Worm (Caenorhabditis elegans) whole organism, L1 larva: ENCODE results near the gene trxr-1.

Source experiments
- C04F5.9 ChIP-seq: sonication (generic microtip); optimal IDR thresholded peaks from 2 replicates; lab custom pipeline; 2016; ENCODE audit warnings: missing genetic modification characterization, missing compliant biosample characterization
- Y116A8C.19 ChIP-seq: sonication (generic microtip); optimal IDR thresholded peaks from 2 replicates; lab custom pipeline; 2016; ENCODE audit warnings: missing compliant biosample characterization, missing genetic modification characterization, borderline replicate concordance
- alr-1 ChIP-seq: fragments of 200-800 bp; sonication (Bioruptor generic); optimal IDR thresholded peaks from 2 replicates; lab custom pipeline; 2018; ENCODE audit warnings: borderline replicate concordance, mild to moderate bottlenecking, missing genetic modification characterization, missing compliant biosample characterization
- ceh-8 ChIP-seq: fragments of 200-800 bp; sonication (Bioruptor generic); optimal IDR thresholded peaks from 2 replicates; lab custom pipeline; 2018; ENCODE audit warnings: mild to moderate bottlenecking, missing genetic modification characterization, moderate library complexity, missing compliant biosample characterization
- ceh-82 ChIP-seq, 3 experiments: fragments of 150-350 bp in 1 of 3; sonication (generic microtip) in 2 of 3; optimal IDR thresholded peaks; 2 replicates each; lab custom pipeline; 2014 to 2017; ENCODE audit warnings: missing biosample characterization in 3 of 3, missing genetic modification characterization in 3 of 3
- ces-1 ChIP-seq: fragments of 150-350 bp; optimal IDR thresholded peaks from 2 replicates; lab custom pipeline; 2014; ENCODE audit warnings: missing biosample characterization, missing genetic modification reagents, missing genetic modification characterization
- efl-1 ChIP-seq, 4 experiments: fragments of 150-350 bp; optimal IDR thresholded peaks in 3 of 4; peaks in 1 of 4; 1 replicate in 1 of 4; 2 replicates in 3 of 4; lab custom pipeline; 2014; ENCODE audit warnings: missing biosample characterization in 2 of 4, missing genetic modification characterization in 2 of 4, missing genetic modification reagents in 2 of 4
- egl-27 ChIP-seq, 2 experiments: fragments of 150-350 bp in 1 of 2; sonication (generic microtip); optimal IDR thresholded peaks; 3 replicates each; lab custom pipeline; 2017 to 2018; ENCODE audit warnings: missing biosample characterization in 2 of 2, missing genetic modification characterization in 2 of 2, missing genetic modification reagents in 2 of 2
- elt-3 ChIP-seq, 6 experiments: fragments of 150-350 bp in 1 of 6; sonication (generic microtip); optimal IDR thresholded peaks; 2 replicates each; lab custom pipeline; 2017 to 2018; ENCODE audit warnings: missing biosample characterization in 6 of 6, missing genetic modification characterization in 6 of 6, inconsistent platforms in 1 of 6
- fkh-10 ChIP-seq: sonication (generic microtip); optimal IDR thresholded peaks from 2 replicates; lab custom pipeline; 2017; ENCODE audit warnings: missing biosample characterization, missing genetic modification reagents, missing genetic modification characterization
- fkh-8 ChIP-seq: sonication (generic microtip); optimal IDR thresholded peaks from 2 replicates; lab custom pipeline; 2016; ENCODE audit warnings: mild to moderate bottlenecking, missing genetic modification characterization, missing compliant biosample characterization
- hpl-2 ChIP-seq: fragments of 150-350 bp; optimal IDR thresholded peaks from 2 replicates; lab custom pipeline; 2014; ENCODE audit warnings: missing biosample characterization, missing genetic modification reagents, missing genetic modification characterization
- irx-1 ChIP-seq: sonication (generic microtip); optimal IDR thresholded peaks from 2 replicates; lab custom pipeline; 2016; ENCODE audit warnings: missing genetic modification characterization, missing compliant biosample characterization
- isw-1 ChIP-seq: fragments of 200-800 bp; sonication (Bioruptor generic); IDR thresholded peaks from 2 replicates; pipeline ENCODE4 v1.3.6; 2022; ENCODE audit warnings: missing genetic modification characterization, missing compliant biosample characterization
- lin-13 ChIP-seq: fragments of 150-350 bp; optimal IDR thresholded peaks from 2 replicates; lab custom pipeline; 2014; ENCODE audit warnings: missing biosample characterization, missing genetic modification reagents, missing genetic modification characterization
- lin-35 ChIP-seq, 2 experiments: fragments of 150-350 bp; optimal IDR thresholded peaks; 2 replicates each; lab custom pipeline; 2014; ENCODE audit warnings: missing biosample characterization in 2 of 2, missing genetic modification characterization in 2 of 2, missing genetic modification reagents in 2 of 2
- lin-39 ChIP-seq: fragments of 150-350 bp; optimal IDR thresholded peaks from 2 replicates; lab custom pipeline; 2014; ENCODE audit warnings: missing biosample characterization, missing genetic modification reagents, missing genetic modification characterization
- lsy-2 ChIP-seq, 2 experiments: fragments of 150-350 bp; optimal IDR thresholded peaks; 2 replicates each; lab custom pipeline; 2014; ENCODE audit warnings: missing biosample characterization in 2 of 2, missing genetic modification characterization in 2 of 2
- mdl-1 ChIP-seq, 2 experiments: fragments of 150-350 bp; optimal IDR thresholded peaks; 2 replicates each; lab custom pipeline; 2014 to 2017; ENCODE audit warnings: missing biosample characterization in 2 of 2, missing genetic modification characterization in 2 of 2, inconsistent platforms in 1 of 2
- mef-2 ChIP-seq: fragments of 150-350 bp; optimal IDR thresholded peaks from 2 replicates; lab custom pipeline; 2014; ENCODE audit warnings: missing biosample characterization, missing genetic modification characterization
- mep-1 ChIP-seq: fragments of 150-350 bp; optimal IDR thresholded peaks from 2 replicates; lab custom pipeline; 2014; ENCODE audit warnings: missing biosample characterization, missing genetic modification characterization
- nhr-11 ChIP-seq: fragments of 150-350 bp; optimal IDR thresholded peaks from 2 replicates; lab custom pipeline; 2014; ENCODE audit warnings: missing biosample characterization, missing genetic modification characterization
- nhr-12 ChIP-seq: sonication (generic microtip); optimal IDR thresholded peaks from 2 replicates; lab custom pipeline; 2017; ENCODE audit warnings: missing biosample characterization, missing genetic modification characterization
- nhr-20 ChIP-seq: sonication (generic microtip); optimal IDR thresholded peaks from 2 replicates; lab custom pipeline; 2016; ENCODE audit warnings: mild to moderate bottlenecking, missing genetic modification characterization, missing compliant biosample characterization
- nhr-237 ChIP-seq: fragments of 150-350 bp; optimal IDR thresholded peaks from 2 replicates; lab custom pipeline; 2014; ENCODE audit warnings: missing biosample characterization, missing genetic modification characterization
- nhr-47 ChIP-seq: sonication (generic microtip); optimal IDR thresholded peaks from 2 replicates; lab custom pipeline; 2016; ENCODE audit warnings: mild to moderate bottlenecking, missing genetic modification characterization, moderate library complexity, missing compliant biosample characterization
- pag-3 ChIP-seq: sonication (generic microtip); optimal IDR thresholded peaks from 2 replicates; lab custom pipeline; 2017; ENCODE audit warnings: missing genetic modification characterization, mild to moderate bottlenecking, missing compliant biosample characterization, antibody characterized with exemption, borderline replicate concordance; ENCODE audit not compliant: insufficient read depth
- pqm-1 ChIP-seq: sonication (generic microtip); optimal IDR thresholded peaks from 3 replicates; lab custom pipeline; 2017; ENCODE audit warnings: missing biosample characterization, missing genetic modification characterization
- snpc-4 ChIP-seq: fragments of 150-350 bp; optimal IDR thresholded peaks from 2 replicates; lab custom pipeline; 2014; ENCODE audit warnings: missing biosample characterization, missing genetic modification characterization
- snu-23 ChIP-seq: sonication (generic microtip); optimal IDR thresholded peaks from 2 replicates; lab custom pipeline; 2016; ENCODE audit warnings: missing genetic modification characterization, missing compliant biosample characterization
- sup-37 ChIP-seq: fragments of 200-800 bp; sonication (Bioruptor generic); optimal IDR thresholded peaks from 2 replicates; lab custom pipeline; 2018; ENCODE audit warnings: mild to moderate bottlenecking, missing genetic modification characterization, missing compliant biosample characterization
- swsn-7 ChIP-seq: sonication (generic microtip); optimal IDR thresholded peaks from 2 replicates; lab custom pipeline; 2016; ENCODE audit warnings: missing genetic modification characterization, missing compliant biosample characterization
- tlp-1 ChIP-seq: fragments of 150-350 bp; optimal IDR thresholded peaks from 2 replicates; lab custom pipeline; 2014; ENCODE audit warnings: missing biosample characterization, missing genetic modification characterization
- unc-130 ChIP-seq: fragments of 150-350 bp; optimal IDR thresholded peaks from 2 replicates; lab custom pipeline; 2017; ENCODE audit warnings: missing biosample characterization, missing genetic modification characterization, inconsistent platforms
- unc-62 ChIP-seq: fragments of 150-350 bp; optimal IDR thresholded peaks from 2 replicates; lab custom pipeline; 2014; ENCODE audit warnings: missing biosample characterization, missing genetic modification reagents, missing genetic modification characterization
- zag-1 ChIP-seq: fragments of 150-350 bp; optimal IDR thresholded peaks from 2 replicates; lab custom pipeline; 2014; ENCODE audit warnings: missing biosample characterization, missing genetic modification characterization
- zip-4 ChIP-seq: fragments of 200-800 bp; sonication (Bioruptor generic); optimal IDR thresholded peaks from 2 replicates; lab custom pipeline; 2018; ENCODE audit warnings: mild to moderate bottlenecking, missing genetic modification characterization, moderate library complexity, missing compliant biosample characterization
- ztf-11 ChIP-seq, 2 experiments: sonication (generic microtip); optimal IDR thresholded peaks; 2 replicates each; lab custom pipeline; 2016 to 2017; ENCODE audit warnings: missing genetic modification characterization in 2 of 2, missing biosample characterization in 1 of 2, missing compliant biosample characterization in 1 of 2
- ztf-4 ChIP-seq: fragments of 150-350 bp; optimal IDR thresholded peaks from 2 replicates; lab custom pipeline; 2014; ENCODE audit warnings: missing biosample characterization, missing genetic modification characterization

trxr-1 gene

DNA sequence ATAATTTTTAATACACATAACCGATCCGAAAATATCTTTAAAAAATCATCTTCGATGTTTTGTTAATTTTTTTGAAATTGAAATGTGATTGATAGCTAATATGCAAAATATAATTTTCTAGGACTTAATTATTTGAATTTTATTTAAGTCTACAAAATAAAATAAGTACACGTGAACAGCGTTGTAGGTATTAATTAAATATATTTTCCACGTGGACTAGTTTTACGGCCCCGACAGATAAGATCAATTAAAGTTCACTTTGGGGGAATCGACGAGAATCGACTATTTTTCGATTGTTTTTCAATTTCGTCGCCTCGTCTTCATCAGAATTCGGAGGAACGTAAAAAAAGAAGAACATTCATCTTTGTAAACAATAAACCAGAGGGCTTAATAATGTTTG lies 12.5 kb upstream of the trxr-1 start, which contains the start of gene C25A8.5:
TSS of gene C25A8.5 (plus strand) at position 301 of the 400 bp plus-strand sequence.
- TF ChIP-seq nhr-47 (tag; lab: Kevin White, UChicago) (no peak), lsy-2 (tag; optimal IDR thresholded peaks at IDR 0.05; lab: Kevin White, UChicago) (no peak), mep-1 (no peak), zip-4 (no peak)

DNA sequence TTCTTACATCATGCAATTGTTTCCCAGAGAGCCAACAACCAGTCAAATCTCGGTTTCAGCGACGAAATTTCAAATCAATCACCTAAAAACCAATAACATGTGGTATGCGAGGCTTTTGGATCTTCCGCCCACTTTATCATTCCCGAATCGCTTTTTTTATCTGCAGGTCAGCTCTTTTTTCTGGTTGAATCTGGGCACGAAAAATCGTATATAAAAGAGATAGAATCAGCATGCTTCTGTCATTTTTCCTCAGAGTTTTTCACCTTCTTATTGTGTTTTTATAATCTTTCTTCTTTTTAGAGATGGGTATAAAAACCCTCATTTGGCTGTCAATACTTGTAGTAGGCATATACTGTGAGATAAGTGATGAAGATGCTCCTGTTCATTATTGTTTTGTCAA lies 8.4 kb upstream of the trxr-1 start, which contains the start of gene cht-3:
TSS of gene cht-3 (plus strand) at position 301 of the 400 bp plus-strand sequence.
- no peak for TF ChIP-seq nhr-20
- no peak for TF ChIP-seq lin-35 (GFP tag; optimal IDR thresholded peaks at IDR 0.05; lab: Kevin White, UChicago)
- no peak for TF ChIP-seq mdl-1 (tag; optimal IDR thresholded peaks at IDR 0.05; lab: Kevin White, UChicago)
- no peak for TF ChIP-seq unc-62 (GFP tag; lab: Kevin White, UChicago)
- TF ChIP-seq ceh-82 (tag; optimal IDR thresholded peaks at IDR 0.05; lab: Kevin White, UChicago) = no peak
- no peak for TF ChIP-seq mep-1
- TF ChIP-seq elt-3 (tag; optimal IDR thresholded peaks at IDR 0.05; lab: Kevin White, UChicago) = no peak
- TF ChIP-seq ceh-8 = no peak
- no peak for TF ChIP-seq ztf-11 (tag; optimal IDR thresholded peaks at IDR 0.05; lab: Kevin White, UChicago)
- TF ChIP-seq zag-1 (tag; lab: Kevin White, UChicago) = no peak
- TF ChIP-seq Y116A8C.19 (tag; lab: Kevin White, UChicago) = no peak
- no peak for TF ChIP-seq nhr-12 (tag; lab: Kevin White, UChicago)
- TF ChIP-seq tlp-1 (tag; lab: Kevin White, UChicago) = no peak
- no peak for TF ChIP-seq ces-1
- TF ChIP-seq ztf-4 (tag; lab: Kevin White, UChicago) = no peak
- TF ChIP-seq nhr-11 (tag; lab: Kevin White, UChicago) = no peak
- no peak for TF ChIP-seq pag-3
- no peak for TF ChIP-seq pqm-1
- TF ChIP-seq fkh-8 = no peak

DNA sequence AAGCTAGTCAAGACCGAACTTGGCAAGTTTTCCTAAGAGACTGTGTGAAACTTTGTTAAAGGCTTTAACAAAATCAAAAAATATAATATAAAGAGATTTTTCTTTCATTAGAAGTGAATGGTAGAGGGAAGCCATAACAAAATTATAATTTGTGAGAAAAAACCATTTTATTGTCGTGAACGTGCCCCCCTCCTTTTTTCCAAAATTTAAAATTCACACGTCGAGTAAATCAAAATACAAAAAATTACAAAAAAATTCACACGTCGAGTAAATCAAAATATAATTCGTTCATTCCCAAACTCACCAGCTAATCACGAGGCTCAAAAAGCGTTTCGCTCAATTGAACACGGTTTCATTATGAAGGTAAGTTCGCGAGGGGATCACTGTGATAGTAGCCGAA lies 2.2 kb upstream of the trxr-1 start, which contains the start of gene C25A8.2:
TSS of gene C25A8.2 (plus strand) at position 301 of the 400 bp plus-strand sequence.
- TF ChIP-seq unc-130 (tag; lab: Kevin White, UChicago) (no peak), mep-1 (no peak), fkh-10 (GFP tag; lab: Kevin White, UChicago) (no peak), sup-37 (GFP tag; lab: Kevin White, UChicago) (no peak), swsn-7 (tag; lab: Kevin White, UChicago) (no peak), isw-1 (GFP tag; lab: Robert Waterston, UW) (no peak)

DNA sequence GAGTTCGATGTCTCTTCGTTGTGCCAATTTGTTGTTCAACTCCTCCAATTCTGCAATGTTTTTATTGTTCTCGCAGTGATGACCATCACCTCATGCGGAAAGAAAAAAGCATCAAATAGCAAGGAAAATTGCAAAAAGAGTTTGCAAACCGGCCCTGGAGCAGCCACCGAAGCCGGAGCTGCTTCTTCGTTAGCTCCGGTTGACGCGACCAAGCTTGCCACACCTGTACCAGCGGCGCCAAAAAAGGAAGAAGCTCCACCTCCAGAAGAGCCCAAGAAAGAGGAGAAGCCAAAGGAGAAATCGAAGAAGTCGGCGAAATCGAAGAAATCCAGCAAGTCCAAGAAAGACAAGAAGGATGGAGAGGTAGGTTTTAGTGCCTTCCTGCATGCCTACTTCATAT lies 1.6 kb upstream of the trxr-1 start:
- no peak for TF ChIP-seq hpl-2
- no peak for TF ChIP-seq snpc-4 (tag; lab: Kevin White, UChicago)
- no peak for TF ChIP-seq lin-39 (tag; lab: Kevin White, UChicago)
- no peak for TF ChIP-seq ztf-4 (tag; lab: Kevin White, UChicago)
- TF ChIP-seq isw-1 (GFP tag; lab: Robert Waterston, UW) = no peak
- TF ChIP-seq irx-1 (tag; lab: Kevin White, UChicago) = no peak
- TF ChIP-seq snu-23 (GFP tag; lab: Kevin White, UChicago) = no peak
- no peak for TF ChIP-seq lin-13 (GFP tag; lab: Kevin White, UChicago)
- no peak for TF ChIP-seq mep-1
- no peak for TF ChIP-seq mdl-1 (tag; optimal IDR thresholded peaks at IDR 0.05; lab: Kevin White, UChicago)
- TF ChIP-seq C04F5.9 (tag; lab: Kevin White, UChicago) = no peak
- no peak for TF ChIP-seq mef-2 (tag; lab: Kevin White, UChicago)

DNA sequence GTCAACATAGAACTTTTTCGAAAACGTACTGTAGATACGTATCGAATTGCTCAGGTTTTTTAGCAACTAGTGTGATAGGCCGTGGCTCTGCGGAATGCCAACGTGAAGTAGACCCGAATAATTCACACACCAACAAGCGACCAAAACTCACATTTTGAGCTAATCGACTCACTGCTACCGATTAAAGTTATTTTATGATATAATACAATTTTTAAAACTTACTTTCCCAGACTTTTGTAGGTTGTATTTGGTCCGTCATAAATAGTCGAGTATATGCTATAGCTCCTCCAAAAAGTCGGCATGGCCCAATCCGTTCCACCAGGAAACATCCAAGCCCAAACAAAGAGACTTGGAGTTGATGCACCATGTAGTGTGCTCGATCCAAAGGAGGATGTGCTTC lies 919 bp upstream of the trxr-1 start, which contains the start of gene C25A8.1:
TSS of gene C25A8.1 (plus strand) at position 301 of the 400 bp plus-strand sequence.
- no peak for TF ChIP-seq unc-62 (GFP tag; lab: Kevin White, UChicago)
- TF ChIP-seq efl-1 (optimal IDR thresholded peaks at IDR 0.05; lab: Kevin White, UChicago) = no peak
- TF ChIP-seq efl-1 (GFP tag; optimal IDR thresholded peaks at IDR 0.05 in 1 of 2; lab: Kevin White, UChicago) = peak in 1 of 2 experiments; percentile 15
- TF ChIP-seq alr-1 (tag; lab: Kevin White, UChicago) = no peak
- TF ChIP-seq nhr-20 = no peak
- TF ChIP-seq lin-13 (GFP tag; lab: Kevin White, UChicago) = no peak
- no peak for TF ChIP-seq egl-27 (tag; optimal IDR thresholded peaks at IDR 0.05; lab: Kevin White, UChicago)
- no peak for TF ChIP-seq tlp-1 (tag; lab: Kevin White, UChicago)
- no peak for TF ChIP-seq nhr-237 (tag; lab: Kevin White, UChicago)
